Worm (Caenorhabditis elegans): ENCODE measurements around the gene C16C8.7.
A peak's percentile ranks its signal among the peaks of the same experiment; 100 is the strongest.

Gene C16C8.7

ce11 chrII:3444280-3444679, 15.7 kb downstream of the C16C8.7 start, which contains the start of gene C16C8.4:
Gene C16C8.4, minus strand, starts transcription at chrII:3444380.
- TF ChIP-seq aha-1 (tag) (peak; percentile 66), ZK546.5 (tag; optimal IDR thresholded peaks at IDR 0.05) (no peak)

- TF ChIP-seq ces-1 (GFP tag; optimal IDR thresholded peaks at IDR 0.05) (no peak), hlh-11 (tag; optimal IDR thresholded peaks at IDR 0.05) (no peak), ZK337.2 (GFP tag; IDR thresholded peaks at IDR 0.05) (no peak), saeg-2 (GFP tag; IDR thresholded peaks at IDR 0.05) (no peak), ZK546.5 (tag; optimal IDR thresholded peaks at IDR 0.05) (no peak), dmd-9 (GFP tag; IDR thresholded peaks at IDR 0.05) (no peak), attf-4 (tag; optimal IDR thresholded peaks at IDR 0.05) (no peak), vab-7 (GFP tag; IDR thresholded peaks at IDR 0.05) (no peak), aly-2 (tag; optimal IDR thresholded peaks at IDR 0.05) (no peak), madf-9 (GFP tag; conservative IDR thresholded peaks at IDR 0.05) (no peak), Y5F2A.4 (GFP tag; optimal IDR thresholded peaks at IDR 0.05) (no peak), nhr-237 (tag; optimal IDR thresholded peaks at IDR 0.05) (no peak), mep-1 (tag; optimal IDR thresholded peaks at IDR 0.05) (no peak), ztf-11 (tag; optimal IDR thresholded peaks at IDR 0.05) (no peak), zag-1 (tag; optimal IDR thresholded peaks at IDR 0.05) (no peak), ceh-28 (tag; optimal IDR thresholded peaks at IDR 0.05) (no peak)
Observed at ce11 chrII:3443154-3443553, 16.8 kb downstream of the C16C8.7 start, which contains the start of gene C16C8.22. Gene C16C8.22, minus strand, starts transcription at chrII:3443254.

ce11 chrII:3441377-3441776, 18.6 kb downstream of the C16C8.7 start, which contains the start of gene C16C8.27:
Gene C16C8.27, plus strand, starts transcription at chrII:3441677.
- TF ChIP-seq nhr-6 (tag; optimal IDR thresholded peaks at IDR 0.05): no peak
- TF ChIP-seq unc-62 (GFP tag; optimal IDR thresholded peaks at IDR 0.05 in 1 of 2): peak in 1 of 2 experiments; percentile 1
- no peak for TF ChIP-seq unc-62 (tag; optimal IDR thresholded peaks at IDR 0.05)
- no peak for TF ChIP-seq tag-97 (GFP tag; IDR thresholded peaks at IDR 0.05)
- TF ChIP-seq lin-1 (GFP tag; IDR thresholded peaks at IDR 0.05): no peak

ce11 chrII:3440641-3440926, 19.4 kb downstream of the C16C8.7 start, which contains the start of gene C16C8.17:
Gene C16C8.17, plus strand, starts transcription at chrII:3440827.
- TF ChIP-seq nhr-42 (GFP tag; IDR thresholded peaks at IDR 0.05) (no peak), sdz-12 (GFP tag; optimal IDR thresholded peaks at IDR 0.05) (no peak), vab-7 (GFP tag; IDR thresholded peaks at IDR 0.05) (no peak), zip-2 (tag; optimal IDR thresholded peaks at IDR 0.05) (no peak), Y105C5A.15 (GFP tag; IDR thresholded peaks at IDR 0.05) (no peak), lin-15B (tag; optimal IDR thresholded peaks at IDR 0.05) (no peak), ZK337.2 (GFP tag; IDR thresholded peaks at IDR 0.05) (no peak), mxl-2 (GFP tag; conservative IDR thresholded peaks at IDR 0.05) (no peak), mdt-29 (GFP tag; IDR thresholded peaks at IDR 0.05) (no peak), R02D3.7 (tag; optimal IDR thresholded peaks at IDR 0.05) (no peak), unc-130 (GFP tag; optimal IDR thresholded peaks at IDR 0.05) (no peak), tag-97 (GFP tag; IDR thresholded peaks at IDR 0.05) (no peak), aha-1 (tag) (no peak)

DNA sequence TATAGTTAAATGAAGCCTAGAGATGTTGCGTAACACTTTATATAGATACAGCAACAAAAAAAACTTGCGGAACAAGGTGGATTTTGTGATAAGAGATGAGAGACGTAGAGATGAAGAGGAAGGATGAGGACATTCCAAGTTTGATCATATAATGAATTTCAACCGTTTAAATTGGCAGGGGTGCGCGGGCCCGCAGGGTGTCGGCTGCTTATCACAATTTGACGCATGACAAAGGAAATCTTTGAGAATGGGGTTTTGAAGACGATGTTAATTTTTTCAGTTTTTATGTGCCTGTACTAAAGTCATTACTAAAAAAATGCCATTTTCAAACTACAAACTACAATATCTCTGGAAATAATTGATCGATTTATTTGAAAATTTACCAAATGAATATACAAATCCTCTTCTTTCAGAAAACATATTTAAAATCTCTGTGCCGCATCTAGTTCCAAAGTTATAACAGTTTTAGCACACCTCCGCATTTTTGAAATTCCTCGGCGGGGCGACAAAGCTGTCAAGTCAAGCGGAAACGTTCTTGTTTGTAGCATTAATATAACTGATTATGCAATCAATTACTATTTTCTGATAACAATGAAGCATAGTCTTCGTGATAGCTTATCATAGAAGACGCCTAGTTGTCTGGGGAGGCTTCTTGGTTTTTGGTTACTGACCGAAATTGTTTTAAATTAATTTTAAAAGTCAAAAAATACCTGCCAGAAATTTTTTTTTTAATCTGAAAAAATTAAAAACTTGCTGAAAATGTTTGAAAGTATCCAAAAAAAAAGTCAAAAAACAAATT, 19.9 kb downstream of the C16C8.7 start:
- TF ChIP-seq dmd-6 (GFP tag; IDR thresholded peaks at IDR 0.05) (peak; percentile 63), ama-1 (optimal IDR thresholded peaks at IDR 0.05) (no peak), F26F4.8 (GFP tag; conservative IDR thresholded peaks at IDR 0.05) (no peak), tra-1 (GFP tag; IDR thresholded peaks at IDR 0.05) (no peak), nhr-76 (tag; optimal IDR thresholded peaks at IDR 0.05) (no peak), nhr-42 (GFP tag; IDR thresholded peaks at IDR 0.05) (no peak), nhr-237 (tag; optimal IDR thresholded peaks at IDR 0.05) (no peak), unc-62 (GFP tag; optimal IDR thresholded peaks at IDR 0.05 in 1 of 2) (no peak), unc-62 (tag; optimal IDR thresholded peaks at IDR 0.05) (no peak), duxl-1 (tag; optimal IDR thresholded peaks at IDR 0.05; ENCODE audit: poor library complexity) (no peak), set-16 (GFP tag; IDR thresholded peaks at IDR 0.05) (no peak), zip-11 (GFP tag; IDR thresholded peaks at IDR 0.05) (no peak), madf-5 (GFP tag; IDR thresholded peaks at IDR 0.05) (no peak), nhr-77 (tag; optimal IDR thresholded peaks at IDR 0.05) (no peak), mxl-3 (GFP tag; optimal IDR thresholded peaks at IDR 0.05) (no peak), F44E2.7 (GFP tag; IDR thresholded peaks at IDR 0.05) (no peak), daf-16 (GFP tag; optimal IDR thresholded peaks at IDR 0.05) (no peak), daf-16 (tag; optimal IDR thresholded peaks at IDR 0.05) (no peak), lin-29 (GFP tag; IDR thresholded peaks at IDR 0.05) (no peak)

All from whole organism, L4 larva.